Worm (Caenorhabditis elegans) whole organism, L3 larva: ENCODE data around the gene Y66D12A.24.

Experiments
- R02D3.7 ChIP-seq: fragments of 150-350 bp; optimal IDR thresholded peaks from 2 replicates; lab custom pipeline; 2014; ENCODE audit warnings: missing biosample characterization, missing genetic modification characterization
- ZK546.5 ChIP-seq: sonication (generic microtip); optimal IDR thresholded peaks from 2 replicates; lab custom pipeline; 2017; ENCODE audit warnings: missing biosample characterization, missing genetic modification characterization
- aly-2 ChIP-seq: fragments of 150-350 bp; optimal IDR thresholded peaks from 2 replicates; lab custom pipeline; 2014; ENCODE audit warnings: missing biosample characterization, missing genetic modification characterization
- ama-1 ChIP-seq: fragments of 150-350 bp; optimal IDR thresholded peaks from 2 replicates; lab custom pipeline; 2018
- ceh-16 ChIP-seq: sonication (generic microtip); optimal IDR thresholded peaks from 2 replicates; lab custom pipeline; 2017; ENCODE audit warnings: missing biosample characterization, missing genetic modification characterization
- ceh-28 ChIP-seq: fragments of 150-350 bp; optimal IDR thresholded peaks from 2 replicates; lab custom pipeline; 2014; ENCODE audit warnings: missing biosample characterization, missing genetic modification reagents, missing genetic modification characterization
- egl-27 ChIP-seq: sonication (generic microtip); optimal IDR thresholded peaks from 4 replicates; lab custom pipeline; 2017; ENCODE audit warnings: missing biosample characterization, missing genetic modification reagents, missing genetic modification characterization
- egl-5 ChIP-seq: fragments of 150-350 bp; optimal IDR thresholded peaks from 2 replicates; lab custom pipeline; 2017; ENCODE audit warnings: missing biosample characterization, missing genetic modification reagents, missing genetic modification characterization, inconsistent platforms
- elt-1 ChIP-seq: fragments of 150-350 bp; optimal IDR thresholded peaks from 2 replicates; lab custom pipeline; 2014; ENCODE audit warnings: missing biosample characterization, missing genetic modification characterization
- elt-2 ChIP-seq: sonication (generic microtip); optimal IDR thresholded peaks from 2 replicates; lab custom pipeline; 2016; ENCODE audit warnings: missing genetic modification reagents, mild to moderate bottlenecking, missing genetic modification characterization, missing compliant biosample characterization
- fkh-10 ChIP-seq: sonication (generic microtip); optimal IDR thresholded peaks from 2 replicates; lab custom pipeline; 2017; ENCODE audit warnings: missing biosample characterization, missing genetic modification reagents, missing genetic modification characterization
- fos-1 ChIP-seq: fragments of 150-350 bp; optimal IDR thresholded peaks from 2 replicates; lab custom pipeline; 2014; ENCODE audit warnings: missing biosample characterization, missing genetic modification characterization
- hmg-11 ChIP-seq: sonication (generic microtip); optimal IDR thresholded peaks from 2 replicates; lab custom pipeline; 2016; ENCODE audit warnings: missing genetic modification characterization, missing compliant biosample characterization
- jun-1 ChIP-seq: fragments of 150-350 bp; optimal IDR thresholded peaks from 2 replicates; lab custom pipeline; 2014; ENCODE audit warnings: missing biosample characterization, missing genetic modification reagents, missing genetic modification characterization
- lin-15B ChIP-seq: fragments of 150-350 bp; optimal IDR thresholded peaks from 2 replicates; lab custom pipeline; 2014; ENCODE audit warnings: missing biosample characterization, missing genetic modification characterization
- lin-39 ChIP-seq: fragments of 150-350 bp; optimal IDR thresholded peaks from 2 replicates; lab custom pipeline; 2018; ENCODE audit warnings: missing biosample characterization, missing genetic modification reagents, missing genetic modification characterization
- mml-1 ChIP-seq: fragments of 150-350 bp; sonication (generic microtip); optimal IDR thresholded peaks from 3 replicates; lab custom pipeline; 2014; ENCODE audit warnings: missing biosample characterization, missing genetic modification characterization
- nfya-1 ChIP-seq: sonication (generic microtip); optimal IDR thresholded peaks from 2 replicates; lab custom pipeline; 2017; ENCODE audit warnings: missing genetic modification characterization, mild to moderate bottlenecking, missing compliant biosample characterization, antibody characterized with exemption, moderate library complexity; ENCODE audit not compliant: insufficient read depth
- nhr-11 ChIP-seq: fragments of 150-350 bp; optimal IDR thresholded peaks from 2 replicates; lab custom pipeline; 2014; ENCODE audit warnings: missing biosample characterization, missing genetic modification characterization
- nhr-12 ChIP-seq: fragments of 150-350 bp; optimal IDR thresholded peaks from 2 replicates; lab custom pipeline; 2014; ENCODE audit warnings: missing biosample characterization, missing genetic modification characterization
- nhr-23 ChIP-seq: fragments of 150-350 bp; optimal IDR thresholded peaks from 2 replicates; lab custom pipeline; 2014; ENCODE audit warnings: missing biosample characterization, missing genetic modification reagents, missing genetic modification characterization
- nhr-237 ChIP-seq: fragments of 150-350 bp; optimal IDR thresholded peaks from 2 replicates; lab custom pipeline; 2014; ENCODE audit warnings: missing biosample characterization, missing genetic modification characterization
- nhr-28 ChIP-seq: fragments of 150-350 bp; optimal IDR thresholded peaks from 2 replicates; lab custom pipeline; 2014; ENCODE audit warnings: missing biosample characterization, missing genetic modification characterization
- nhr-43 ChIP-seq: sonication (generic microtip); optimal IDR thresholded peaks from 2 replicates; lab custom pipeline; 2016; ENCODE audit warnings: mild to moderate bottlenecking, missing genetic modification characterization, missing compliant biosample characterization; ENCODE audit not compliant: poor library complexity, severe bottlenecking
- nhr-67 ChIP-seq: fragments of 150-350 bp; optimal IDR thresholded peaks from 2 replicates; lab custom pipeline; 2014; ENCODE audit warnings: missing biosample characterization, missing genetic modification characterization
- nhr-76 ChIP-seq: fragments of 150-350 bp; sonication (generic microtip); optimal IDR thresholded peaks from 5 replicates; lab custom pipeline; 2014; ENCODE audit warnings: missing biosample characterization, missing genetic modification characterization
- nhr-77 ChIP-seq: fragments of 150-350 bp; optimal IDR thresholded peaks from 2 replicates; lab custom pipeline; 2014; ENCODE audit warnings: missing biosample characterization, missing genetic modification characterization
- pha-4 ChIP-seq: fragments of 150-350 bp; optimal IDR thresholded peaks from 2 replicates; lab custom pipeline; 2014; ENCODE audit warnings: missing biosample characterization, missing genetic modification reagents, missing genetic modification characterization
- pqm-1 ChIP-seq: fragments of 150-350 bp; optimal IDR thresholded peaks from 2 replicates; lab custom pipeline; 2017; ENCODE audit warnings: missing biosample characterization, missing genetic modification characterization, inconsistent platforms
- skn-1 ChIP-seq: fragments of 150-350 bp; optimal IDR thresholded peaks from 2 replicates; lab custom pipeline; 2014; ENCODE audit warnings: missing biosample characterization, missing genetic modification characterization
- snpc-4 ChIP-seq: fragments of 150-350 bp; optimal IDR thresholded peaks from 2 replicates; lab custom pipeline; 2014; ENCODE audit warnings: missing biosample characterization, missing genetic modification characterization
- tbx-2 ChIP-seq: sonication (generic microtip); optimal IDR thresholded peaks from 2 replicates; lab custom pipeline; 2016; ENCODE audit warnings: mild to moderate bottlenecking, missing genetic modification characterization, missing compliant biosample characterization
- unc-39 ChIP-seq: sonication (generic microtip); optimal IDR thresholded peaks from 4 replicates; lab custom pipeline; 2017; ENCODE audit warnings: missing biosample characterization, missing genetic modification characterization
- unc-62 ChIP-seq: fragments of 150-350 bp; sonication (generic microtip); optimal IDR thresholded peaks from 4 replicates; lab custom pipeline; 2014; ENCODE audit warnings: missing biosample characterization, missing genetic modification reagents, missing genetic modification characterization
- zag-1 ChIP-seq: fragments of 150-350 bp; optimal IDR thresholded peaks from 2 replicates; lab custom pipeline; 2014; ENCODE audit warnings: missing biosample characterization, missing genetic modification characterization
- ztf-11 ChIP-seq: fragments of 150-350 bp; optimal IDR thresholded peaks from 2 replicates; lab custom pipeline; 2014; ENCODE audit warnings: missing biosample characterization, missing genetic modification characterization

Gene Y66D12A.24

ce11 chrIII:11490221-11490620 is 6.4 kb upstream of the Y66D12A.24 start:
- TF ChIP-seq zag-1 (tag; lab: Kevin White, UChicago) (no peak), nhr-23 (tag; lab: Kevin White, UChicago) (no peak), nhr-11 (tag; lab: Kevin White, UChicago) (no peak), ZK546.5 (no peak), nfya-1 (peak; percentile 92), ceh-16 (tag; lab: Kevin White, UChicago) (no peak), fkh-10 (no peak)
- TF ChIP-seq, all 47 proteins: peak for 1

DNA sequence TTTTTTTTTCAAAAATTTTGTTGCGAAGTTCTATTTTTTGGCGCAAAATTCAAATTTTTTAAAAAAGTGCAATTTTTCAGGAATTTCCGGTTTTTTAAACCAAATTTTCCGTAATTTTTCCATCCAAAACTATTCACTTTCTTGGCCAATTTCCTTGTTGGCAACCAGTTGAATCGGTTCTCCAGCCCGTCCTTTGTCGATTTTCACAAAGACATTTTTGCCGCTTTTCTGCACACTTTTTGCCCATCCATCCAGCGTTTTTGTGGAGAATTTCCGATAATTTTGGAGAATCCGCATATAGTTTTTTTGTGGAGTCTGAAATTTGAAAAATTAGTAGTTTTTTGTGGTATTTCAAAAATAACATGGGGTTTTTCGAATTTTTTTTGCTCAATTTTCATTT is 4.2 kb upstream of the Y66D12A.24 start:
- TF ChIP-seq R02D3.7: no peak
- TF ChIP-seq ZK546.5: no peak
- no peak for TF ChIP-seq elt-1
- TF ChIP-seq ceh-28 (tag; lab: Kevin White, UChicago): no peak
- no peak for TF ChIP-seq lin-39 (tag; lab: Kevin White, UChicago)
- no peak for TF ChIP-seq hmg-11
- no peak for TF ChIP-seq pha-4
- no peak for TF ChIP-seq nfya-1
- TF ChIP-seq ceh-16 (tag; lab: Kevin White, UChicago): no peak
- no peak for TF ChIP-seq jun-1 (tag; lab: Kevin White, UChicago)
- no peak for TF ChIP-seq unc-39
- no peak for TF ChIP-seq nhr-67 (tag; lab: Kevin White, UChicago)
- TF ChIP-seq ama-1 (lab: Kevin White, UChicago): no peak
- no peak for TF ChIP-seq zag-1 (tag; lab: Kevin White, UChicago)
- no peak for TF ChIP-seq elt-2

- TF ChIP-seq nhr-28 (tag; lab: Kevin White, UChicago): no peak
- TF ChIP-seq nfya-1: no peak
- TF ChIP-seq lin-15B (tag; lab: Kevin White, UChicago): no peak
- no peak for TF ChIP-seq zag-1 (tag; lab: Kevin White, UChicago)
- TF ChIP-seq hmg-11: no peak
- TF ChIP-seq nhr-43 (tag; lab: Kevin White, UChicago): no peak
- TF ChIP-seq egl-5 (tag; lab: Kevin White, UChicago): no peak
- no peak for TF ChIP-seq nhr-237 (tag; lab: Kevin White, UChicago)
- TF ChIP-seq skn-1 (tag; lab: Kevin White, UChicago): no peak
Observed at ce11 chrIII:11500647-11501046, 4.0 kb downstream of the Y66D12A.24 start, which contains the start of gene nars-2. nars-2 (minus strand) TSS chrIII:11500747.

DNA sequence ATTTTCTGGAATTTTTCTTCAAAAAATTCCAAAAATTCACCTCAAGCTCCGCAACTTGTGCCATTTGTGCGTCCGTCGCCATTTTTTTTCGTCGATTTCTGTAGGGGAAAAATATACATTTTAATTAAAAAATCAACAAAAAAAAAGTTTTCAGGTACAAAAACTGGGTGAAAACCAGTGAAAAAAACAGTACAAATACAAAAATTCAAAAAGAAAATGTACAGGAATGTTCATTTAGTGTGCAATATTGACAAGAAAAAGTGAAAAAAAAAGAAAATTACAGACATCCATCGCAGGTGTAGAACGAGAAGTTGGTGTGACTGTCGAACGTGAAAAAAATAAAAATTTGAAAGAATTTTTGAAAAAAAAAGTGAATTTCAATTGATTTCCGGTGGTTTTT is 6.1 kb downstream of the Y66D12A.24 start, which contains the start of gene tin-10:
Gene tin-10 (minus strand): TSS at position 101 of the 400 bp plus-strand sequence.
- no peak for TF ChIP-seq ceh-28 (tag; lab: Kevin White, UChicago)
- TF ChIP-seq unc-62 (GFP tag; lab: Kevin White, UChicago): no peak
- no peak for TF ChIP-seq tbx-2 (tag; lab: Kevin White, UChicago)
- no peak for TF ChIP-seq egl-5 (tag; lab: Kevin White, UChicago)
- TF ChIP-seq pqm-1 (tag; lab: Kevin White, UChicago): no peak
- no peak for TF ChIP-seq aly-2
- no peak for TF ChIP-seq ztf-11
- TF ChIP-seq snpc-4: no peak
- TF ChIP-seq nhr-77: no peak
- no peak for TF ChIP-seq skn-1 (tag; lab: Kevin White, UChicago)
- TF ChIP-seq mml-1 (tag; lab: Kevin White, UChicago): no peak
- no peak for TF ChIP-seq nhr-237 (tag; lab: Kevin White, UChicago)
- TF ChIP-seq pha-4: no peak
- TF ChIP-seq nhr-76: no peak
- no peak for TF ChIP-seq egl-27 (tag; lab: Kevin White, UChicago)
- no peak for TF ChIP-seq ama-1 (lab: Kevin White, UChicago)
- no peak for TF ChIP-seq fos-1 (tag; lab: Kevin White, UChicago)
- TF ChIP-seq nhr-12 (tag; lab: Kevin White, UChicago): no peak
- TF ChIP-seq, all 47 proteins: peak for 0

DNA sequence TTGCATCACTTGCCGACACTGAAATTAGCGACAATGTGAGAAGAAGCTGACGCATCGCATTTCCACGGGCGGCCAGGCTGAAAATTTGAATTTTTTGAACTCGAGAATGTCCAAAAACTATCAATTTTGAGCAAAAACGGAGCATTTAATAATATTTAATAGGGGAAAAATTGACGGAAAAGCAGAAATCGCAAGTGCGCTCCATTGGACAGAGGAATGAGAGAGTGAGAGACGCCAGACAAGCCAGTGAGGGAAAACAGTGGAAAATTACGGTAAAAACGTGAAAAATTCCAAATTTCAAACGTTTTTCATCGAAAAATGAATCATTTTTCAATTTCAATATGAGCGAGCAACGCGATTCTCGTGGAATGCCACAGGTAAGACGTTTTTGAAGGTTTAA is 8.5 kb downstream of the Y66D12A.24 start, which contains the start of the genes Y66D12A.21 and spe-6:
Gene Y66D12A.21 (minus strand): TSS at position 90 of the 400 bp plus-strand sequence.
Gene spe-6 (plus strand): TSS at position 276 of the 400 bp plus-strand sequence.
- TF ChIP-seq lin-15B (tag; lab: Kevin White, UChicago) (peak; percentile 59), elt-2 (no peak), pha-4 (peak; percentile 45), nfya-1 (peak; percentile 54)
